Worm (Caenorhabditis elegans) whole organism, early embryonic: ENCODE data around the gene ubh-4.

Experiments used
- B0310.2 ChIP-seq: sonication (generic microtip); optimal IDR thresholded peaks from 2 replicates; lab custom pipeline; 2016; ENCODE audit warnings: mild to moderate bottlenecking, missing genetic modification characterization, missing compliant biosample characterization
- F13C5.2 ChIP-seq: sonication (generic microtip); optimal IDR thresholded peaks from 2 replicates; lab custom pipeline; 2017; ENCODE audit warnings: mild to moderate bottlenecking, missing genetic modification characterization, inconsistent platforms, missing compliant biosample characterization
- aly-1 ChIP-seq: sonication (generic microtip); optimal IDR thresholded peaks from 2 replicates; lab custom pipeline; 2016; ENCODE audit warnings: missing genetic modification characterization, missing compliant biosample characterization
- ama-1 ChIP-seq: fragments of 150-350 bp; optimal IDR thresholded peaks from 2 replicates; lab custom pipeline; 2014
- ceh-13 ChIP-seq: fragments of 200-800 bp; sonication (Bioruptor generic); optimal IDR thresholded peaks from 2 replicates; lab custom pipeline; 2018; ENCODE audit warnings: mild to moderate bottlenecking, missing genetic modification characterization, missing compliant biosample characterization
- ceh-36 ChIP-seq: sonication (generic microtip); optimal IDR thresholded peaks from 2 replicates; lab custom pipeline; 2016; ENCODE audit warnings: missing genetic modification characterization, inconsistent platforms, missing compliant biosample characterization
- ets-7 ChIP-seq: sonication (generic microtip); optimal IDR thresholded peaks from 2 replicates; lab custom pipeline; 2016; ENCODE audit warnings: missing genotype, missing genetic modification characterization, missing compliant biosample characterization
- flt-1 ChIP-seq: fragments of 200-800 bp; sonication (Bioruptor generic); IDR thresholded peaks from 2 replicates; pipeline ENCODE4 v1.3.6; 2022; ENCODE audit warnings: missing genetic modification characterization, missing compliant biosample characterization
- hmbx-1 ChIP-seq: sonication (generic microtip); optimal IDR thresholded peaks from 2 replicates; lab custom pipeline; 2016; ENCODE audit warnings: mild to moderate bottlenecking, missing genetic modification characterization, missing compliant biosample characterization
- hmg-4 ChIP-seq: fragments of 200-800 bp; sonication (Bioruptor generic); optimal IDR thresholded peaks from 2 replicates; lab custom pipeline; 2018; ENCODE audit warnings: mild to moderate bottlenecking, missing genetic modification characterization, missing compliant biosample characterization
- hnd-1 ChIP-seq: sonication (generic microtip); optimal IDR thresholded peaks from 2 replicates; lab custom pipeline; 2016; ENCODE audit warnings: missing genetic modification characterization, missing compliant biosample characterization
- pes-1 ChIP-seq: fragments of 200-800 bp; sonication (Bioruptor generic); IDR thresholded peaks from 2 replicates; pipeline ENCODE4 v1.3.6; 2022; ENCODE audit warnings: missing genetic modification reagents, missing genetic modification characterization, missing compliant biosample characterization
- scrt-1 ChIP-seq: fragments of 200-800 bp; sonication (Bioruptor generic); IDR thresholded peaks from 2 replicates; pipeline ENCODE4 v1.3.6; 2022; ENCODE audit warnings: missing genetic modification characterization, missing compliant biosample characterization
- sea-1 ChIP-seq: fragments of 200-800 bp; sonication (Bioruptor generic); conservative IDR thresholded peaks from 2 replicates; pipeline ENCODE4 v1.3.6; 2022; ENCODE audit warnings: missing genetic modification characterization, missing compliant biosample characterization
- tbx-11 ChIP-seq: fragments of 200-800 bp; sonication (Bioruptor generic); IDR thresholded peaks from 2 replicates; pipeline ENCODE4 v1.3.6; 2022; ENCODE audit warnings: missing genetic modification characterization, missing compliant biosample characterization
- tbx-37 ChIP-seq: fragments of 200-800 bp; sonication (Bioruptor generic); conservative IDR thresholded peaks from 2 replicates; pipeline ENCODE4 v1.3.6; 2022; ENCODE audit warnings: missing genetic modification reagents, missing genetic modification characterization, missing compliant biosample characterization
- tra-4 ChIP-seq: sonication (generic microtip); optimal IDR thresholded peaks from 2 replicates; lab custom pipeline; 2017; ENCODE audit warnings: missing genetic modification characterization, missing compliant biosample characterization

The ubh-4 gene

DNA sequence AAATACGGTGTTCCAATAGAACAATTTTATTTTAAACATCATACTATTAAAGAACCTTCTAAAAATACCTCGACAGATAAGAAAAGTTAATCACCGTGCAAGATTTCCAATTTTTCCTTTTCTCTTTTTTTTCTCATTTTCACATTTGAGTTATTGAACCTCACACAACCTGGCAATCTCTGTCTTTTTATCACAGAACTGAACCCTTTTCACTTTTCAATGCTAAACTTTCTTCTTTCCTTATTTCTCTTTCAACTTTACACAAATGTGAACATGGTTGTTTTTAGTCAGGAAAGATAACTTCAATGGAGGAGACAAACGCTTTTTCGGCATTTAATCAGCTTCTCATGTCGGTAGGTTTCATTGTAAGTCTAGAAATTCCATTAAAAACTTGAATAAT lies 13.5 kb upstream of the ubh-4 start, which contains the start of gene T05H10.4:
Gene T05H10.4 (plus strand): TSS at position 301 of the 400 bp plus-strand sequence.
- no peak for TF ChIP-seq tbx-11

DNA sequence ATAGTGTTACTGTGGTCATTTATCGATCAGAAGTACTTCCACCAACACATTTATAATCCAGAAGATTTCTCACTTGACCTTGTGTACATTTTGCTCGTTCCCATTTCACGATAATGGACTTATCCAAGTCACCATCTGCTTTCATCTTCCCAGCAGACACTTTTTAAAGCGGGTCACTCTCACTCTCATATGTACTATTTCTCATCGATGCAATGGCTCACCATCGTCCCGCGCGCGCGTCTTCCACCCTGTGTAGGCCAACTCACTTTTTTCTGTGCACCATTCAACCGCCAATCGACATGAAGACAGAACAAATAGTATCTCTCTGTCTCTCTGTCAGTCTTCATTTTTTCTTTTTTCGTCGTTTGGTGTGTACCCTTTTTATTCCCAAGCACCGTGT lies 12.8 kb upstream of the ubh-4 start:
- no peak for TF ChIP-seq flt-1
- no peak for TF ChIP-seq tbx-37
- TF ChIP-seq ceh-36 (tag; lab: Kevin White, UChicago): no peak
- TF ChIP-seq F13C5.2 (tag; lab: Kevin White, UChicago): no peak
- no peak for TF ChIP-seq hnd-1
- no peak for TF ChIP-seq ets-7 (tag; lab: Kevin White, UChicago)
- no peak for TF ChIP-seq ceh-13 (GFP tag; lab: Kevin White, UChicago)
- no peak for TF ChIP-seq B0310.2 (tag; lab: Kevin White, UChicago)
- no peak for TF ChIP-seq ama-1
- TF ChIP-seq tbx-11: no peak
- no peak for TF ChIP-seq aly-1 (tag; lab: Kevin White, UChicago)
- no peak for TF ChIP-seq pes-1
- no peak for TF ChIP-seq hmbx-1 (tag; lab: Kevin White, UChicago)
- TF ChIP-seq tra-4 (tag; lab: Kevin White, UChicago): no peak
- TF ChIP-seq sea-1 (GFP tag; lab: Robert Waterston, UW): no peak

DNA sequence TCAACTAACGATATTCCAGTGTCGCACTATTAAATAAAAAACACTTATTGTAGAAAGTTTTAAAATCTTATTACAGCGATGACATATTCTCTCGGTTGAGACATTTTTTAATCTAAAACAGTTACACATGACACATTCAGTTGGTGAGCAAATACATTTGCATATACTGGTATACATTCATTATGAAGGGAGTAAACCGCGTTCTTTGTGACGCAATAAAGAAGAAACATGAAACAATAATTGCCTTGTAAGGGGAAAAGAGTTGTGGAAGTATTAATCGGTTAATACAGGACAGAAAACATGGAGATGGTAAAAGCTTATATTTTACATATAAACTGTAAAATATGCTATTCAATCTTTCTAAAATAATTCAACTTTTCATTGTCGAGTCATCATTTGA lies 11.9 kb upstream of the ubh-4 start:
- TF ChIP-seq aly-1 (tag; lab: Kevin White, UChicago) (no peak), F13C5.2 (tag; lab: Kevin White, UChicago) (no peak), ceh-13 (GFP tag; lab: Kevin White, UChicago) (no peak)

- TF ChIP-seq aly-1 (tag; lab: Kevin White, UChicago): no peak
- TF ChIP-seq ceh-13 (GFP tag; lab: Kevin White, UChicago): no peak
- no peak for TF ChIP-seq hnd-1
Observed at ce11 chrII:8050477-8050876, 11.1 kb upstream of the ubh-4 start, which contains the start of gene mtre-1. TSS of gene mtre-1 (minus strand) at chrII:8050577.

DNA sequence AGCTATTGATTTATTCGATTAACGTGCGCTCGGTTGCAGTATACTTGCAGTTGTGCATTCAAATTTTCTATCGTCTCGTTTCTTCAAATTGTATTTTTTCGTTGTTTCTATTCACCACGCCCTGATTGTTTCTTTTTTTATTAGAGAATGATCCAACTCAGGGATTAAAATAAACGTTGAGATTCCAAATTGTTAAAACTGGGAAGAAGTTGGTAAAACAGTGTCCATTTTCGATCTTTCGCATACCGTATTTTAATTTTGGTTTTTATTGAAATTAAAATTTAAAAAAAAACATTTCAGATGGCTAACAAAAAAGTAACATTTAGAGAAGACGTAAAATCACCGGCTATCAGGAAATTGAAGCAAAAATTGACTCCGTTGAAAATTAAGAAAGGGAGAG lies 7.9 kb upstream of the ubh-4 start, which contains the start of gene apn-1:
Gene apn-1 (plus strand): TSS at position 301 of the 400 bp plus-strand sequence.
- TF ChIP-seq hnd-1 (no peak), tbx-11 (no peak), hmbx-1 (tag; lab: Kevin White, UChicago) (no peak)

DNA sequence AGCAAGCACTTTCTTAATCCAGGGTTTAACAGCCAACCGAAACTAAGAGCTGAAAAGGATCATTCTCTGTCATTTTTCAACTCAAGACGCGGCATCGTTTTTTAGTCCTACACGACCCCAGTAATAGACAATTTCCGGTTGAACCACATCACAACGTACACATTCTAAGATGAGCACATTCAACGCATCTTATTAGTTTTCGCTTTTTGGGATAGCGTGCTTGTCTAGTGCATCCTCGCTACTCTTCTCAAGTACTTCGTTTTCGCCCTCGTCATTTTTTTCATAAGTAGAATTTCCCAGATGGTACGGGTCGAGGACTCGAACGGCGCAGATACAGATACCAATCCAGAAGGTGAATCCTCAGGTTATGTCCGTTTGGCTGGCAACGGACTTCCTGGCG lies 2.9 kb upstream of the ubh-4 start, which contains the start of gene T05H10.1:
Gene T05H10.1 (plus strand): TSS at position 301 of the 400 bp plus-strand sequence.
- no peak for TF ChIP-seq sea-1 (GFP tag; lab: Robert Waterston, UW)
- no peak for TF ChIP-seq tbx-37
- no peak for TF ChIP-seq ama-1
- no peak for TF ChIP-seq tbx-11
- TF ChIP-seq hnd-1: no peak
- TF ChIP-seq ets-7 (tag; lab: Kevin White, UChicago): no peak
- no peak for TF ChIP-seq ceh-36 (tag; lab: Kevin White, UChicago)
- TF ChIP-seq hmg-4 (GFP tag; lab: Kevin White, UChicago): no peak
- no peak for TF ChIP-seq ceh-13 (GFP tag; lab: Kevin White, UChicago)

DNA sequence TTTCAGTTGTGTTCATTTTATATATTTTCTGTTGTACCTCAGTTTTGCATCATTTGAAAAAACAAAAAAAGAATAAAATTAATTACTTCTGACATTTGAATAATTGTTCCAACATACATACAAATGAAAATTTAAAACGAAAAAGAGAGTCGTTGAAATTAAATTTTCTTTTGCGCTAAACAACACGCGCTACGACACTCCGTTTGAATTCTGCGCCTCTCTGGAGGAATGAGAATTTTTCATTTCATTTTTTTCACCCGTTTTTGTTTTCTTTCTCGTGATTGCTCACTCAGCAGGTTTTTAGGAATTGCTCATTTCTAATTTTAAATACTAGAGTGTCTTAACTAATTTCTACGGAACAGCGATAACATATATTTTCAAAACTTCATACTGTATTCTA lies 2.2 kb upstream of the ubh-4 start:
- no peak for TF ChIP-seq F13C5.2 (tag; lab: Kevin White, UChicago)
- TF ChIP-seq flt-1: no peak
- no peak for TF ChIP-seq sea-1 (GFP tag; lab: Robert Waterston, UW)
- TF ChIP-seq hnd-1: no peak
- no peak for TF ChIP-seq hmbx-1 (tag; lab: Kevin White, UChicago)
- TF ChIP-seq pes-1: no peak
- no peak for TF ChIP-seq tra-4 (tag; lab: Kevin White, UChicago)
- TF ChIP-seq ceh-36 (tag; lab: Kevin White, UChicago): no peak
- TF ChIP-seq tbx-11: no peak

DNA sequence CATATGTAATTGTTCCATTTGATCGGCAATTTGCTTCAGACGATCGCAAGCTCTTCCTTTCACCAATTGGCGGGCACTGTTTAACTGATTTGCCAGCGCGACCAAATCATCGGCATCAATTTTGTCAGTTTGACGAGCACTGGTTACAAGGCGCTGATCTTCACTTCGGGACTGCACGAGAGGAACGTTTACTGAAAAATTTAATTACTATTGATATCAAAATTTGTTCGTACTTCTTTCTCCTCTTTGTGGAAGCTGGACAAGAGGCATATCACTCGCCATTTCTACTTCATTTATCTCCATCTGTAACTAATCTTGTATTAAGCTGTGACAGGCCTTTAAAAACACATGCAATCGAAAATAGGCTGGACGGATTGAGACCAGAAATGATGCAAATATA lies 1.5 kb downstream of the ubh-4 start, which contains the start of gene C08B11.9:
Gene C08B11.9 (minus strand): TSS at position 307 of the 400 bp plus-strand sequence.
- TF ChIP-seq tbx-37: no peak
- no peak for TF ChIP-seq tra-4 (tag; lab: Kevin White, UChicago)
- no peak for TF ChIP-seq ets-7 (tag; lab: Kevin White, UChicago)
- TF ChIP-seq aly-1 (tag; lab: Kevin White, UChicago): no peak
- no peak for TF ChIP-seq pes-1
- no peak for TF ChIP-seq ceh-13 (GFP tag; lab: Kevin White, UChicago)
- TF ChIP-seq hmbx-1 (tag; lab: Kevin White, UChicago): no peak
- TF ChIP-seq scrt-1 (GFP tag; lab: Robert Waterston, UW): no peak
- no peak for TF ChIP-seq hnd-1
- no peak for TF ChIP-seq B0310.2 (tag; lab: Kevin White, UChicago)
- TF ChIP-seq ama-1: no peak
- TF ChIP-seq ceh-36 (tag; lab: Kevin White, UChicago): no peak
- no peak for TF ChIP-seq F13C5.2 (tag; lab: Kevin White, UChicago)
- TF ChIP-seq flt-1: no peak
- no peak for TF ChIP-seq sea-1 (GFP tag; lab: Robert Waterston, UW)
- TF ChIP-seq tbx-11: no peak

DNA sequence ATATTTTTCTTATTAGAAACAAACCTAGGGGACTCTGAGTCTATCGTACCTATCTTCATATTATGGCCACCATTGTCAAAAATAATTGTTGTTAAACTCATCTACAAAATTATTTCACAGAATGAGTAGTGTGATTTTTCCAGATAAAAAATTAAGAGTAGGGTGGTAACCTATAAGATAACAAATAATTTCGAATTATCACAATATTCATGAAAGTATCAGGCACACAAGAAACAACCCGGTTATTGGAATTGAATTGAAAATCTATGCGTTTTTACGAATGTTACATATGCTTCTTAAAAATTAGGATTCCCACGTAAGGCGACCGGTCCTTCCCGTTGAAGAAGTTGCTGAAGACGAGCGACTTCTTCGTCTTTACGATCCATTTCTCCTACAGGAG lies 2.2 kb downstream of the ubh-4 start, which contains the start of gene arp-6:
Gene arp-6 (minus strand): TSS at position 101 of the 400 bp plus-strand sequence.
- TF ChIP-seq pes-1 (no peak), B0310.2 (tag; lab: Kevin White, UChicago) (no peak), ama-1 (no peak), ceh-36 (tag; lab: Kevin White, UChicago) (no peak), hnd-1 (no peak), flt-1 (no peak), tbx-37 (no peak), hmbx-1 (tag; lab: Kevin White, UChicago) (no peak), tbx-11 (no peak), aly-1 (tag; lab: Kevin White, UChicago) (no peak), hmg-4 (GFP tag; lab: Kevin White, UChicago) (no peak)
